Worm (Caenorhabditis elegans) whole organism, young adult: Measurements from ENCODE around the gene T02H6.11.
A peak's percentile ranks its signal among the peaks of the same experiment; 100 is the strongest.

Experiments
- B0336.3 ChIP-seq: fragments of 200-800 bp; sonication (Bioruptor generic); IDR thresholded peaks from 2 replicates; pipeline ENCODE4 v1.3.6; 2022; ENCODE audit warnings: missing genetic modification characterization, missing compliant biosample characterization
- C17E4.6 ChIP-seq: fragments of 200-800 bp; sonication (Bioruptor generic); IDR thresholded peaks from 2 replicates; pipeline ENCODE4 v1.3.6; 2022; ENCODE audit warnings: missing genetic modification reagents, missing genetic modification characterization, missing compliant biosample characterization
- D2030.7 ChIP-seq: fragments of 200-800 bp; sonication (Bioruptor generic); IDR thresholded peaks from 2 replicates; pipeline ENCODE4 v1.3.6; 2022; ENCODE audit warnings: missing genetic modification reagents, missing genetic modification characterization, missing compliant biosample characterization
- F33H1.4 ChIP-seq: fragments of 200-800 bp; sonication (Bioruptor generic); IDR thresholded peaks from 2 replicates; pipeline ENCODE4 v1.3.6; 2022; ENCODE audit warnings: missing genetic modification reagents, missing genetic modification characterization, missing compliant biosample characterization
- F37B4.10 ChIP-seq: fragments of 200-800 bp; sonication (Bioruptor generic); IDR thresholded peaks from 2 replicates; pipeline ENCODE4 v1.3.6; 2022; ENCODE audit warnings: missing genetic modification characterization, missing compliant biosample characterization
- T07F8.4 ChIP-seq: sonication (generic microtip); optimal IDR thresholded peaks from 2 replicates; lab custom pipeline; 2016; ENCODE audit warnings: mild to moderate bottlenecking, missing genetic modification characterization, moderate library complexity, missing compliant biosample characterization
- Y95B8A.8 ChIP-seq: fragments of 200-800 bp; sonication (Bioruptor generic); IDR thresholded peaks from 2 replicates; pipeline ENCODE4 v1.3.6; 2022; ENCODE audit warnings: missing genetic modification reagents, missing genetic modification characterization, missing compliant biosample characterization
- ZK185.1 ChIP-seq: sonication (generic microtip); optimal IDR thresholded peaks from 2 replicates; lab custom pipeline; 2016; ENCODE audit warnings: mild to moderate bottlenecking, missing genetic modification characterization, missing compliant biosample characterization; ENCODE audit not compliant: poor library complexity, severe bottlenecking
- aptf-2 ChIP-seq: fragments of 200-800 bp; sonication (Bioruptor generic); conservative IDR thresholded peaks from 2 replicates; pipeline ENCODE4 v1.3.6; 2022; ENCODE audit warnings: missing genetic modification reagents, missing genetic modification characterization, missing compliant biosample characterization
- attf-3 ChIP-seq: fragments of 200-800 bp; sonication (Bioruptor generic); conservative IDR thresholded peaks from 2 replicates; pipeline ENCODE4 v1.3.6; 2022; ENCODE audit warnings: missing genetic modification reagents, missing genetic modification characterization, missing compliant biosample characterization
- attf-6 ChIP-seq: fragments of 200-800 bp; sonication (Bioruptor generic); IDR thresholded peaks from 2 replicates; pipeline ENCODE4 v1.3.6; 2022; ENCODE audit warnings: missing genetic modification reagents, missing genetic modification characterization, missing compliant biosample characterization
- ccch-3 ChIP-seq: fragments of 200-800 bp; sonication (Bioruptor generic); optimal IDR thresholded peaks from 2 replicates; lab custom pipeline; 2018; ENCODE audit warnings: mild to moderate bottlenecking, missing genetic modification characterization, missing compliant biosample characterization
- cebp-1 ChIP-seq, 2 experiments: fragments of 200-800 bp in 1 of 2; sonication (Bioruptor generic) in 1 of 2; sonication (generic microtip) in 1 of 2; IDR thresholded peaks in 1 of 2; optimal IDR thresholded peaks in 1 of 2; 2 replicates each; pipeline versions ENCODE4 v1.3.6 to Lab custom; 2017 to 2022; ENCODE audit warnings: missing compliant biosample characterization in 2 of 2, missing genetic modification characterization in 2 of 2, mild to moderate bottlenecking in 1 of 2, missing genetic modification reagents in 1 of 2, moderate library complexity in 1 of 2
- ceh-27 ChIP-seq: fragments of 200-800 bp; sonication (Bioruptor generic); optimal IDR thresholded peaks from 2 replicates; lab custom pipeline; 2018; ENCODE audit warnings: mild to moderate bottlenecking, missing genetic modification characterization, moderate library complexity, missing compliant biosample characterization
- ceh-91 ChIP-seq: fragments of 200-800 bp; sonication (Bioruptor generic); IDR thresholded peaks from 2 replicates; pipeline ENCODE4 v1.3.6; 2022; ENCODE audit warnings: missing genetic modification reagents, missing genetic modification characterization, missing compliant biosample characterization
- chd-7 ChIP-seq: sonication (generic microtip); optimal IDR thresholded peaks from 2 replicates; lab custom pipeline; 2016; ENCODE audit warnings: mild to moderate bottlenecking, missing genetic modification characterization, moderate library complexity, missing compliant biosample characterization
- dox-1 ChIP-seq: fragments of 200-800 bp; sonication (Bioruptor generic); IDR thresholded peaks from 2 replicates; pipeline ENCODE4 v1.3.6; 2022; ENCODE audit warnings: missing genetic modification reagents, missing genetic modification characterization, missing compliant biosample characterization
- efl-1 ChIP-seq: fragments of 150-350 bp; optimal IDR thresholded peaks from 2 replicates; lab custom pipeline; 2014; ENCODE audit warnings: missing biosample characterization, missing genetic modification reagents, missing genetic modification characterization
- egl-44 ChIP-seq: fragments of 200-800 bp; sonication (Bioruptor generic); IDR thresholded peaks from 2 replicates; pipeline ENCODE4 v1.3.6; 2022; ENCODE audit warnings: missing genetic modification reagents, missing genetic modification characterization, missing compliant biosample characterization
- egrh-3 ChIP-seq: fragments of 200-800 bp; sonication (Bioruptor generic); IDR thresholded peaks from 2 replicates; pipeline ENCODE4 v1.3.6; 2022; ENCODE audit warnings: missing genetic modification reagents, missing genetic modification characterization, missing compliant biosample characterization
- fkh-3 ChIP-seq: sonication (generic microtip); optimal IDR thresholded peaks from 2 replicates; lab custom pipeline; 2016; ENCODE audit warnings: mild to moderate bottlenecking, missing genetic modification characterization, missing compliant biosample characterization
- lin-26 ChIP-seq: fragments of 200-800 bp; sonication (Bioruptor generic); IDR thresholded peaks from 2 replicates; pipeline ENCODE4 v1.3.6; 2022; ENCODE audit warnings: missing genetic modification reagents, missing genetic modification characterization, missing compliant biosample characterization
- lin-54 ChIP-seq: fragments of 200-800 bp; sonication (Bioruptor generic); optimal IDR thresholded peaks from 2 replicates; lab custom pipeline; 2018; ENCODE audit warnings: mild to moderate bottlenecking, missing genetic modification characterization, missing compliant biosample characterization
- lir-1 ChIP-seq: fragments of 200-800 bp; sonication (Bioruptor generic); conservative IDR thresholded peaks from 2 replicates; pipeline ENCODE4 v1.3.6; 2022; ENCODE audit warnings: missing genetic modification reagents, missing genetic modification characterization, missing compliant biosample characterization
- madf-6 ChIP-seq: fragments of 200-800 bp; sonication (Bioruptor generic); IDR thresholded peaks from 2 replicates; pipeline ENCODE4 v1.3.6; 2022; ENCODE audit warnings: missing genetic modification reagents, missing genetic modification characterization, missing compliant biosample characterization
- mes-4 ChIP-seq: sonication (generic microtip); optimal IDR thresholded peaks from 2 replicates; lab custom pipeline; 2016; ENCODE audit warnings: missing genotype, missing genetic modification characterization, missing compliant biosample characterization
- mxl-1 ChIP-seq: sonication (generic microtip); optimal IDR thresholded peaks from 2 replicates; lab custom pipeline; 2016; ENCODE audit warnings: missing genetic modification characterization, missing compliant biosample characterization
- nhr-27 ChIP-seq: fragments of 200-800 bp; sonication (Bioruptor generic); optimal IDR thresholded peaks from 2 replicates; lab custom pipeline; 2018; ENCODE audit warnings: mild to moderate bottlenecking, missing genetic modification characterization, moderate library complexity, missing compliant biosample characterization
- nhr-90 ChIP-seq: sonication (generic microtip); optimal IDR thresholded peaks from 2 replicates; lab custom pipeline; 2016; ENCODE audit warnings: missing genotype, mild to moderate bottlenecking, missing genetic modification characterization, missing compliant biosample characterization
- snpc-3.4 ChIP-seq: sonication (generic microtip); optimal IDR thresholded peaks from 2 replicates; lab custom pipeline; 2017; ENCODE audit warnings: missing genetic modification characterization, mild to moderate bottlenecking, missing compliant biosample characterization, antibody characterized with exemption, moderate library complexity, missing genotype, missing genetic modification reagents
- sptf-2 ChIP-seq: fragments of 200-800 bp; sonication (Bioruptor generic); optimal IDR thresholded peaks from 2 replicates; lab custom pipeline; 2018; ENCODE audit warnings: mild to moderate bottlenecking, missing genetic modification characterization, missing compliant biosample characterization
- tlf-1 ChIP-seq: fragments of 200-800 bp; sonication (Bioruptor generic); optimal IDR thresholded peaks from 2 replicates; lab custom pipeline; 2018; ENCODE audit warnings: mild to moderate bottlenecking, missing genetic modification characterization, missing compliant biosample characterization
- ztf-25 ChIP-seq: fragments of 200-800 bp; sonication (Bioruptor generic); IDR thresholded peaks from 2 replicates; pipeline ENCODE4 v1.3.6; 2022; ENCODE audit warnings: missing genetic modification reagents, missing genetic modification characterization, missing compliant biosample characterization
- ztf-28 ChIP-seq: fragments of 200-800 bp; sonication (Bioruptor generic); IDR thresholded peaks from 2 replicates; pipeline ENCODE4 v1.3.6; 2022; ENCODE audit warnings: missing genetic modification reagents, missing genetic modification characterization, missing compliant biosample characterization

The T02H6.11 gene

DNA sequence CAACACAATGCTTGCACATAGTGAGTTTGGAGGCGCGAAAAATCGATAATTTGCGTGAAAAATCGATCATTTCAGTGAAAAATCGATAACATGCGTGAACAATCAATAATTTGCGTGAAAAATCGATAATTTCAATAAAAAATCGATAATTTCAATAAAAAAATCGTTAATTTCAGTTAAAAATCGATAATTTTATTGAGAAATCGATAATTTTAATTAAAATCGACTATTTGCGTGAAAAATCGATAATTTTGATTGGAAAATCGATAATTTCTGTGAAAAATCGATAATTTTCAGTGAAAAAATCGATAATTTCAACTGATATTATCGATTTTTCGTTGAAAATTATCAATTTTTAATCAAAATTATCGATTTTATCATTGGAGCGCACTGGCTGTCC is 23.1 kb upstream of the T02H6.11 start:
- TF ChIP-seq lin-26 (GFP tag; lab: Robert Waterston, UW) (no peak), C17E4.6 (no peak), snpc-3.4 (tag; lab: Kevin White, UChicago) (no peak), B0336.3 (GFP tag; lab: Robert Waterston, UW) (0 out of 2 replicates have a peak, but pooled peaks have one; percentile 12), ztf-25 (GFP tag; lab: Robert Waterston, UW) (no peak), lin-54 (GFP tag; lab: Kevin White, UChicago) (no peak), sptf-2 (GFP tag; lab: Kevin White, UChicago) (no peak), efl-1 (GFP tag; lab: Kevin White, UChicago) (no peak), T07F8.4 (tag; lab: Kevin White, UChicago) (no peak)

DNA sequence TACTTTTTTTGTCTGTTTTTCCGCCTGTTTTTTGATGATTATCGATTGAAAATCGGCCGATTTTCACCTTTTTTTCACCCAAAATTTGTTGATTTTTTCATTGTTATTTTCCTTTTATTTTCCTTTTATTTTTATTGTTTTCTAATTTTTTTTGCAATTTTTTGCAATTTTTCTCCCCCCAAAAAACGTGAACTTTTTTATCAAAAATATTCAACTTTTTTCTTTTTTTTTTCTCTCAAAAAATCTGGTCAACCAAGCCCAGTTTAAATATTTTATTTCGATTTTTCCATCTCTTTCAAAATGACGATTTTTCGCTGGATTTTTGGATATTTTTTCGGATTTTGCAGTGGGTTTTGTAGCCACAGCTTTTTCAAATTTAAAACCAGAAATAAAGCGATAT is 22.6 kb upstream of the T02H6.11 start, which contains the start of gene rfip-2:
TSS of gene rfip-2 (plus strand) at position 301 of the 400 bp plus-strand sequence.
- no peak for TF ChIP-seq C17E4.6
- no peak for TF ChIP-seq lin-54 (GFP tag; lab: Kevin White, UChicago)
- no peak for TF ChIP-seq mxl-1 (tag; lab: Kevin White, UChicago)
- no peak for TF ChIP-seq ZK185.1 (tag; lab: Kevin White, UChicago)
- no peak for TF ChIP-seq ztf-28 (GFP tag; lab: Robert Waterston, UW)
- TF ChIP-seq tlf-1 (GFP tag; lab: Kevin White, UChicago), result no peak
- TF ChIP-seq fkh-3, result no peak
- no peak for TF ChIP-seq chd-7 (tag; lab: Kevin White, UChicago)

DNA sequence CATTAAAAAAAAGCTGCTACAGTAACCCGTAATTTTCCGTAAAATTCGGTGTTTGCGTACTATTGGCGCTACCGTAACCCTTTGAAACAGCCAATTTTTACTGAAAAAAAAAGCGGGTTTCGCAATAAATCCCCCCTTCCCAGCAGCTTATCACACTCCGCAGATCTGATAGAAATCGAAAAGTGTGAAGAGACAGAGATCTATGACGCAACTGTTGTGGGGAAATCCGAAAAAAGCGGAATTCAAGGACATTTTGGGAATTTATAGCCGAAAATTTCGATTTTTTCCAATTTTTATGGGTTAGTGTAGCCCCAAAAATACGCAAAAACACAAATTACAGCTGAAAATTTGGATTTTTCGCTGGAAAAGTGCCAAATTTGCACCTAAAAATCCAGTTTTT is 21.0 kb upstream of the T02H6.11 start:
- no peak for TF ChIP-seq dox-1 (GFP tag; lab: Robert Waterston, UW)
- TF ChIP-seq cebp-1 (GFP tag; IDR thresholded peaks at IDR 0.05; lab: Robert Waterston, UW), result no peak
- peak; percentile 19 for TF ChIP-seq cebp-1 (tag; optimal IDR thresholded peaks at IDR 0.05; lab: Kevin White, UChicago)

DNA sequence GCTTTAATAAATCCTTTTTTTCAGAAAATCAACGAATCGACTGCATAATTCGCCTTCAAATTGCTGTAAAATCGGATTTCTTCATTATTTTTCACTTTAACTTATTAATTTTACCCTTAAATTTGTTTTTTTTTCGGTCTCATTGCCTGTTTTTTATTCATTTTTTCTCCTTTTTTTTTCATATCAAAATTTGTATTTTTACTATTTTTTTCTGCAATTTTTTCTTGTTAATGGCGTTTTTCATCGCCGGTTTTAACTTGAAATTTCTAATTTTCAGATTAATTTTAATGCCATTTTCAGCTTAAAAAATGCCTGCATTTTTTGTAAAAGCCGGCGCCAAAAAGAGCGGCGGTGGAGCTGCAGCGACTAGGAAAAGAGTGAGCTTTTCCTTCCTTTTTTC is 8.2 kb upstream of the T02H6.11 start, which contains the start of gene T02H6.1:
TSS of gene T02H6.1 (plus strand) at position 301 of the 400 bp plus-strand sequence.
- TF ChIP-seq lir-1 (no peak), ceh-27 (GFP tag; lab: Kevin White, UChicago) (no peak), nhr-90 (tag; lab: Kevin White, UChicago) (no peak), ccch-3 (GFP tag; lab: Kevin White, UChicago) (no peak), mes-4 (tag; lab: Kevin White, UChicago) (no peak), Y95B8A.8 (no peak), egl-44 (no peak), C17E4.6 (no peak), nhr-27 (tag; lab: Kevin White, UChicago) (no peak)

DNA sequence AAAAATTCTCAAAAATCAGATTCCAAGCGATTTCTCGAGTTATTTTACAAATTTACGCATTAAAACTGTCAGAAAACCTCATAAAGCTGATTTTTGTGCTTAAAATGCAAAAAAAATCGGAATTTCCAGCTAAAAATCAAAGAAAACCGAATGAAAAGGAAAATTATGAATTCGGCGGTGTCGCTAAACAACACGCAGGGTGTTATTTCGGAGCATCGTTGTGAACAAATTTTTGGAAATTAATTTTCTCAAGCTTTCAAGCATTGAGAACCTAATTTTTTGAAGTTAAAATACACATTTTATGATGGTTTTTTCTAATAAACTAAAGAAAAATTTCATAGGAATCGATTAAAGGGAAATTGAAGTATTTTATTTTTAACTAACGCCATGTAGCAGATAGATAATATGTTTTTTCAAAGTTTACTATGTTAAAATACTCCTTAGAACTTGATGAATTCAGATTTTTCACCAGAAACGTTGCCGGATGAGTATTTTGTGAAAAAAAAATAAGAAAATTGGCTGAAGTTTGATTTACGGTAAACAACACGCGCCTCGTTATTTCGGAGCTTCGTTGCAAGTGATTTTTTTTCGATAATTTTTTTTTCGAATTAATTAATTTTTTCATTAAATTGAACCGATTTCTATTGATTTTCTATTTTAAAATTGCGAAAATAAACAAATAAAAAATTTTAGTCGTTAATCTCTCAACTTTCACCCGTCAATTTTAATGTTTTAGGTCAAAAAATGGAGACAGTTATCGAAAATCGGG is 630 bp upstream of the T02H6.11 start, which contains the start of gene thoc-1:
TSS of gene thoc-1 (plus strand) at position 737 of the 769 bp plus-strand sequence.
- TF ChIP-seq attf-3 (GFP tag; lab: Robert Waterston, UW), result peak; percentile 85
- no peak for TF ChIP-seq F37B4.10 (GFP tag; lab: Robert Waterston, UW)

DNA sequence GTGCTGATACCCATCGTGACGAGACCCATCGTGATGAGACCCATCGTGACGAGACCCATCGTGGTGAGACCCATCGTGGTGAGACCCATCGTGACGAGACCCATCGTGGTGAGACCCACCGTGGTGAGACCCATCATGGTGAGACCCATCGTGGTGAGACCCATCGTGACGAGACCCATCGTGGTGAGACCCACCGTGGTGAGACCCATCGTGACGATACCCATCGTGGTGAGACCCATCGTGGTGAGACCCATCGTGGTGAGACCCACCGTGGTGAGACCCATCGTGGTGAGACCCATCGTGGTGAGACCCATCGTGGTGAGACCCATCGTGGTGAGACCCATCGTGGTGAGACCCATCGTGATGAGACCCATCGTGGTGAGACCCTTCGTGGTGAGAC is 2.5 kb downstream of the T02H6.11 start:
- TF ChIP-seq egrh-3, result peak; percentile 50; the same call in 1 of the 2 replicates
- 0 out of 2 replicates have a peak, but pooled peaks have one; percentile 45 for TF ChIP-seq attf-6 (GFP tag; lab: Robert Waterston, UW)
- TF ChIP-seq aptf-2 (GFP tag; lab: Robert Waterston, UW), result peak; percentile 21; the same call in 1 of the 2 replicates
- peak; percentile 64; the same call in 1 of the 2 replicates for TF ChIP-seq F33H1.4
- TF ChIP-seq F37B4.10 (GFP tag; lab: Robert Waterston, UW), result 0 out of 2 replicates have a peak, but pooled peaks have one; percentile 44
- TF ChIP-seq lin-26 (GFP tag; lab: Robert Waterston, UW), result 0 out of 2 replicates have a peak, but pooled peaks have one; percentile 11
- TF ChIP-seq ceh-91, result peak; percentile 44
- TF ChIP-seq ztf-25 (GFP tag; lab: Robert Waterston, UW), result 0 out of 2 replicates have a peak, but pooled peaks have one; percentile 12
- TF ChIP-seq madf-6 (GFP tag; lab: Robert Waterston, UW), result 0 out of 2 replicates have a peak, but pooled peaks have one; percentile 36
- TF ChIP-seq D2030.7, result peak; percentile 18; the same call in 1 of the 2 replicates
- TF ChIP-seq, all 124 proteins: peak for 10; not testable (repeated sequence) for 114
